Fruit fly (Drosophila melanogaster) whole organism, prepupa: ENCODE results near the gene rump.

ENCODE experiments used
- CG10631 ChIP-seq: fragments of 200-800 bp; sonication (Bioruptor generic); optimal IDR thresholded peaks from 2 replicates; lab custom pipeline; 2016; ENCODE audit warnings: missing biosample characterization, missing genetic modification characterization
- CG10669 ChIP-seq: fragments of 200-800 bp; sonication (Bioruptor generic); optimal IDR thresholded peaks from 3 replicates; lab custom pipeline; 2018; ENCODE audit warnings: missing biosample characterization, mild to moderate bottlenecking, missing genetic modification characterization, moderate library complexity
- CG11294 ChIP-seq: fragments of 200-800 bp; sonication (Bioruptor generic); IDR thresholded peaks from 2 replicates; pipeline ENCODE4 v1.3.6; 2022; ENCODE audit warnings: missing biosample characterization, missing genetic modification characterization
- CG11762 ChIP-seq: fragments of 200-800 bp; sonication (Bioruptor generic); optimal IDR thresholded peaks from 3 replicates; lab custom pipeline; 2016; ENCODE audit warnings: missing biosample characterization, missing genetic modification characterization; ENCODE audit not compliant: insufficient read depth
- CG1621 ChIP-seq: fragments of 200-800 bp; sonication (Bioruptor generic); optimal IDR thresholded peaks from 3 replicates; lab custom pipeline; 2018; ENCODE audit warnings: missing biosample characterization, mild to moderate bottlenecking, missing genetic modification characterization
- CG16779 ChIP-seq: fragments of 200-800 bp; sonication (Bioruptor generic); optimal IDR thresholded peaks from 3 replicates; lab custom pipeline; 2017; ENCODE audit warnings: missing biosample characterization, mild to moderate bottlenecking, missing genetic modification characterization
- CG32006 ChIP-seq: fragments of 200-800 bp; sonication (Bioruptor generic); optimal IDR thresholded peaks from 3 replicates; lab custom pipeline; 2017; ENCODE audit warnings: missing biosample characterization, mild to moderate bottlenecking, missing genetic modification characterization
- CG34406 ChIP-seq: fragments of 200-800 bp; sonication (Bioruptor generic); optimal IDR thresholded peaks from 3 replicates; lab custom pipeline; 2016; ENCODE audit warnings: missing biosample characterization, missing genetic modification characterization
- CG3919 ChIP-seq: fragments of 200-800 bp; sonication (Bioruptor generic); optimal IDR thresholded peaks from 3 replicates; lab custom pipeline; 2016; ENCODE audit warnings: missing biosample characterization, missing genetic modification characterization
- CG6276 ChIP-seq: fragments of 200-800 bp; sonication (Bioruptor generic); optimal IDR thresholded peaks from 2 replicates; lab custom pipeline; 2017; ENCODE audit warnings: missing biosample characterization, mild to moderate bottlenecking, missing genetic modification characterization
- CG6808 ChIP-seq: fragments of 200-800 bp; sonication (Bioruptor generic); optimal IDR thresholded peaks from 3 replicates; lab custom pipeline; 2017; ENCODE audit warnings: missing biosample characterization, missing genetic modification characterization, mild to moderate bottlenecking, moderate library complexity, missing genetic modification reagents
- CG7368 ChIP-seq: fragments of 200-800 bp; sonication (Bioruptor generic); optimal IDR thresholded peaks from 3 replicates; lab custom pipeline; 2016; ENCODE audit warnings: missing biosample characterization, missing genetic modification characterization
- CG8119 ChIP-seq: fragments of 200-800 bp; sonication (Bioruptor generic); IDR thresholded peaks from 3 replicates; pipeline ENCODE4 v1.3.6; 2022; ENCODE audit warnings: missing biosample characterization, missing genetic modification characterization
- CG8319 ChIP-seq: fragments of 200-800 bp; sonication (Bioruptor generic); optimal IDR thresholded peaks from 3 replicates; lab custom pipeline; 2016; ENCODE audit warnings: missing biosample characterization, missing genetic modification characterization
- CG8632 ChIP-seq: fragments of 200-800 bp; sonication (Bioruptor generic); optimal IDR thresholded peaks from 3 replicates; lab custom pipeline; 2016; ENCODE audit warnings: missing biosample characterization, missing genetic modification characterization
- CG9139 ChIP-seq: fragments of 200-800 bp; sonication (Bioruptor generic); optimal IDR thresholded peaks from 3 replicates; lab custom pipeline; 2017; ENCODE audit warnings: missing biosample characterization, mild to moderate bottlenecking, missing genetic modification characterization
- Eip75B ChIP-seq: fragments of 200-800 bp; sonication (Bioruptor generic); optimal IDR thresholded peaks from 3 replicates; lab custom pipeline; 2016; ENCODE audit warnings: missing biosample characterization, missing genetic modification characterization
- Eip78C ChIP-seq: fragments of 200-800 bp; sonication (Bioruptor generic); peaks from one replicate; lab custom pipeline; 2016; ENCODE audit warnings: missing biosample characterization, missing genetic modification characterization
- Eip93F ChIP-seq: fragments of 200-800 bp; sonication (Bioruptor generic); optimal IDR thresholded peaks from 2 replicates; lab custom pipeline; 2016; ENCODE audit warnings: missing biosample characterization, mild to moderate bottlenecking, missing genetic modification characterization
- Ets96B ChIP-seq: fragments of 200-800 bp; optimal IDR thresholded peaks from 2 replicates; lab custom pipeline; 2019; ENCODE audit warnings: missing biosample characterization, mild to moderate bottlenecking, missing genetic modification characterization, moderate library complexity
- Hr38 ChIP-seq: sonication (Bioruptor generic); optimal IDR thresholded peaks from 2 replicates; lab custom pipeline; 2016; ENCODE audit warnings: missing biosample characterization, missing genetic modification characterization
- Hr39 ChIP-seq: fragments of 200-800 bp; sonication (Bioruptor generic); optimal IDR thresholded peaks from 2 replicates; lab custom pipeline; 2016; ENCODE audit warnings: missing biosample characterization, missing genetic modification characterization
- Hr4 ChIP-seq: fragments of 200-800 bp; sonication (Bioruptor generic); optimal IDR thresholded peaks from 3 replicates; lab custom pipeline; 2016; ENCODE audit warnings: missing biosample characterization, missing genetic modification characterization
- Lpt ChIP-seq: fragments of 200-800 bp; sonication (Bioruptor generic); optimal IDR thresholded peaks from 3 replicates; lab custom pipeline; 2016; ENCODE audit warnings: missing biosample characterization, missing genetic modification characterization
- Sox102F ChIP-seq: fragments of 200-800 bp; sonication (Bioruptor generic); optimal IDR thresholded peaks from 2 replicates; lab custom pipeline; 2016; ENCODE audit warnings: missing biosample characterization, mild to moderate bottlenecking, missing genetic modification characterization
- Sox14 ChIP-seq: fragments of 200-800 bp; sonication (Bioruptor generic); optimal IDR thresholded peaks from 3 replicates; lab custom pipeline; 2016; ENCODE audit warnings: missing biosample characterization, missing genetic modification characterization
- cyc ChIP-seq: fragments of 200-800 bp; sonication (Bioruptor generic); optimal IDR thresholded peaks from 3 replicates; lab custom pipeline; 2016; ENCODE audit warnings: missing biosample characterization, missing genetic modification characterization
- dac ChIP-seq: fragments of 200-800 bp; sonication (Bioruptor generic); optimal IDR thresholded peaks from 2 replicates; lab custom pipeline; 2017; ENCODE audit warnings: missing biosample characterization, mild to moderate bottlenecking, missing genetic modification characterization
- dsx ChIP-seq: fragments of 200-800 bp; optimal IDR thresholded peaks from 3 replicates; lab custom pipeline; 2019; ENCODE audit warnings: missing biosample characterization, mild to moderate bottlenecking, missing genetic modification characterization, moderate library complexity; ENCODE audit not compliant: poor library complexity, severe bottlenecking
- eg ChIP-seq: fragments of 200-800 bp; sonication (Bioruptor generic); IDR thresholded peaks from 3 replicates; pipeline ENCODE4 v1.3.6; 2022; ENCODE audit warnings: missing biosample characterization, missing genetic modification characterization
- esn ChIP-seq: fragments of 200-800 bp; sonication (Bioruptor generic); optimal IDR thresholded peaks from 2 replicates; lab custom pipeline; 2016; ENCODE audit warnings: missing biosample characterization, mild to moderate bottlenecking, missing genetic modification characterization, moderate library complexity
- fkh ChIP-seq: fragments of 200-800 bp; sonication (Bioruptor generic); optimal IDR thresholded peaks from 3 replicates; lab custom pipeline; 2017; ENCODE audit warnings: missing biosample characterization, mild to moderate bottlenecking, missing genetic modification characterization, moderate library complexity
- lz ChIP-seq: fragments of 200-800 bp; sonication (Bioruptor generic); optimal IDR thresholded peaks from 3 replicates; lab custom pipeline; 2016; ENCODE audit warnings: missing biosample characterization, missing genetic modification characterization
- net ChIP-seq: fragments of 200-800 bp; sonication (Bioruptor generic); optimal IDR thresholded peaks from 3 replicates; lab custom pipeline; 2016; ENCODE audit warnings: missing biosample characterization, missing genetic modification characterization
- pdm3 ChIP-seq: fragments of 200-800 bp; sonication (Bioruptor generic); optimal IDR thresholded peaks from 3 replicates; lab custom pipeline; 2016; ENCODE audit warnings: missing biosample characterization, missing genetic modification characterization
- salr ChIP-seq, 2 experiments: fragments of 200-800 bp; sonication (Bioruptor generic); optimal IDR thresholded peaks; 3 replicates each; lab custom pipeline; 2016 to 2018; ENCODE audit warnings: missing biosample characterization in 2 of 2, missing genetic modification characterization in 2 of 2, mild to moderate bottlenecking in 1 of 2
- ss ChIP-seq, 2 experiments: fragments of 200-800 bp; sonication (Bioruptor generic); optimal IDR thresholded peaks; 2 replicates in 1 of 2; 3 replicates in 1 of 2; lab custom pipeline; 2017 to 2018; ENCODE audit warnings: mild to moderate bottlenecking in 2 of 2, missing biosample characterization in 2 of 2, missing genetic modification characterization in 2 of 2, moderate library complexity in 1 of 2
- svp ChIP-seq: fragments of 200-800 bp; sonication (Bioruptor generic); peaks from one replicate; lab custom pipeline; 2016; ENCODE audit warnings: missing biosample characterization, missing genetic modification characterization
- topi ChIP-seq: fragments of 200-800 bp; sonication (Bioruptor generic); optimal IDR thresholded peaks from 3 replicates; lab custom pipeline; 2016; ENCODE audit warnings: missing biosample characterization, missing genetic modification characterization
- vri ChIP-seq: fragments of 200-800 bp; sonication (Bioruptor generic); optimal IDR thresholded peaks from 3 replicates; lab custom pipeline; 2016; ENCODE audit warnings: missing biosample characterization, mild to moderate bottlenecking, missing genetic modification characterization

The rump gene

dm6 chr3R:9551013-9551658, 41.0 kb upstream of the rump start (continued):
- TF ChIP-seq CG9139 (GFP tag; lab: Kevin White, UChicago) (peak; percentile 70), vri (GFP tag; lab: Kevin White, UChicago) (peak; percentile 87), svp (GFP tag; lab: Kevin White, UChicago) (peak; percentile 98), CG11762 (GFP tag; lab: Kevin White, UChicago) (peak; percentile 18), CG8319 (no peak), eg (GFP tag; lab: Robert Waterston, UW) (no peak), CG10631 (GFP tag; lab: Kevin White, UChicago) (no peak), esn (peak; percentile 31), Hr39 (GFP tag; lab: Kevin White, UChicago) (no peak), CG1621 (tag; lab: Kevin White, UChicago) (peak; percentile 63), CG32006 (GFP tag; lab: Kevin White, UChicago) (peak; percentile 42)

- TF ChIP-seq CG8632 (GFP tag; lab: Kevin White, UChicago) (peak; percentile 10), dsx (GFP tag; lab: Kevin White, UChicago) (peak; percentile 79), CG7368 (GFP tag; lab: Kevin White, UChicago) (no peak), CG6808 (GFP tag; lab: Kevin White, UChicago) (no peak), fkh (GFP tag; lab: Kevin White, UChicago) (peak; percentile 29), vri (GFP tag; lab: Kevin White, UChicago) (peak; percentile 70), lz (GFP tag; lab: Kevin White, UChicago) (no peak), CG8319 (no peak), CG8119 (no peak), CG34406 (GFP tag; lab: Kevin White, UChicago) (no peak), Sox102F (peak; percentile 46), Eip78C (GFP tag; lab: Kevin White, UChicago) (peak; percentile 82), dac (GFP tag; lab: Kevin White, UChicago) (no peak), salr (GFP tag; optimal IDR thresholded peaks at IDR 0.05; lab: Kevin White, UChicago) (no peak), CG6276 (GFP tag; lab: Kevin White, UChicago) (peak; percentile 27), Sox14 (peak; percentile 45), CG9139 (GFP tag; lab: Kevin White, UChicago) (peak; percentile 36), ss (GFP tag; optimal IDR thresholded peaks at IDR 0.05; lab: Kevin White, UChicago) (peak in 1 of 2 experiments; percentile 25), pdm3 (GFP tag; lab: Kevin White, UChicago) (no peak), Ets96B (tag; lab: Kevin White, UChicago) (peak; percentile 5), Hr38 (GFP tag; lab: Kevin White, UChicago) (no peak), CG16779 (peak; percentile 42), CG10669 (GFP tag; lab: Kevin White, UChicago) (no peak), CG3919 (GFP tag; lab: Kevin White, UChicago) (peak; percentile 23), Lpt (GFP tag; lab: Kevin White, UChicago) (peak; percentile 3), eg (GFP tag; lab: Robert Waterston, UW) (no peak), cyc (GFP tag; lab: Kevin White, UChicago) (no peak), Hr4 (no peak), CG11294 (GFP tag; lab: Robert Waterston, UW) (no peak), net (GFP tag; lab: Kevin White, UChicago) (peak; percentile 26), svp (GFP tag; lab: Kevin White, UChicago) (peak; percentile 78), Eip75B (GFP tag; lab: Kevin White, UChicago) (no peak), topi (GFP tag; lab: Kevin White, UChicago) (no peak), Eip93F (GFP tag; lab: Kevin White, UChicago) (peak; percentile 6)
- TF ChIP-seq, all 60 proteins: peak for 17
Measured at dm6 chr3R:9550265-9551012, 40.3 kb upstream of the rump start.
